Fruit fly (Drosophila melanogaster) whole organism, embryonic: ENCODE data around the gene wls.

Source experiments
- Atf-2 ChIP-seq: fragments of 200-800 bp; sonication (Bioruptor generic); optimal IDR thresholded peaks from 2 replicates; lab custom pipeline; 2016; ENCODE audit warnings: missing biosample characterization, missing genetic modification characterization
- Atf6 ChIP-seq: fragments of 200-800 bp; sonication (Bioruptor generic); IDR thresholded peaks from 2 replicates; pipeline ENCODE4 v1.3.6; 2022; ENCODE audit warnings: missing biosample characterization, missing genetic modification characterization
- CG10147 ChIP-seq: fragments of 200-800 bp; sonication (Bioruptor generic); optimal IDR thresholded peaks from 2 replicates; lab custom pipeline; 2019; ENCODE audit warnings: missing biosample characterization, mild to moderate bottlenecking, missing genetic modification characterization, moderate library complexity
- CG11696 ChIP-seq: fragments of 200-800 bp; sonication (Bioruptor generic); IDR thresholded peaks from 2 replicates; pipeline ENCODE4 v1.3.6; 2022; ENCODE audit warnings: missing biosample characterization, missing genetic modification characterization
- CG12155 ChIP-seq: fragments of 200-800 bp; sonication (Bioruptor generic); optimal IDR thresholded peaks from 3 replicates; lab custom pipeline; 2016; ENCODE audit warnings: missing biosample characterization, missing genetic modification characterization
- CG1233 ChIP-seq: fragments of 200-800 bp; sonication (Bioruptor generic); optimal IDR thresholded peaks from 4 replicates; lab custom pipeline; 2018; ENCODE audit warnings: missing biosample characterization, mild to moderate bottlenecking, missing genetic modification characterization
- CG13624 ChIP-seq: fragments of 200-800 bp; sonication (Bioruptor generic); optimal IDR thresholded peaks from 2 replicates; lab custom pipeline; 2016; ENCODE audit warnings: missing biosample characterization, missing genetic modification characterization
- CG15514 ChIP-seq: fragments of 200-800 bp; sonication (Bioruptor generic); optimal IDR thresholded peaks from 3 replicates; lab custom pipeline; 2017; ENCODE audit warnings: missing biosample characterization, missing genetic modification characterization, mild to moderate bottlenecking, moderate library complexity, missing genetic modification reagents
- CG17359 ChIP-seq: fragments of 200-800 bp; sonication (Bioruptor generic); optimal IDR thresholded peaks from 3 replicates; lab custom pipeline; 2018; ENCODE audit warnings: missing biosample characterization, mild to moderate bottlenecking, missing genetic modification characterization, moderate library complexity
- CG17385 ChIP-seq: fragments of 200-800 bp; sonication (Bioruptor generic); optimal IDR thresholded peaks from 3 replicates; lab custom pipeline; 2018; ENCODE audit warnings: missing biosample characterization, mild to moderate bottlenecking, missing genetic modification characterization
- CG17912 ChIP-seq: fragments of 200-800 bp; sonication (Bioruptor generic); optimal IDR thresholded peaks from 2 replicates; lab custom pipeline; 2018; ENCODE audit warnings: missing biosample characterization, mild to moderate bottlenecking, missing genetic modification characterization
- CG1792 ChIP-seq: fragments of 200-800 bp; sonication (Bioruptor generic); optimal IDR thresholded peaks from 2 replicates; lab custom pipeline; 2016; ENCODE audit warnings: missing biosample characterization, missing genetic modification characterization
- CG2199 ChIP-seq: fragments of 200-800 bp; sonication (Bioruptor generic); IDR thresholded peaks from 3 replicates; pipeline ENCODE4 v1.3.6; 2022; ENCODE audit warnings: missing biosample characterization, missing genetic modification characterization
- CG2678 ChIP-seq: fragments of 200-800 bp; sonication (Bioruptor generic); optimal IDR thresholded peaks from 3 replicates; lab custom pipeline; 2019; ENCODE audit warnings: missing biosample characterization, mild to moderate bottlenecking, missing genetic modification characterization, moderate library complexity
- CG4328 ChIP-seq: fragments of 200-800 bp; sonication (Bioruptor generic); optimal IDR thresholded peaks from 3 replicates; lab custom pipeline; 2017; ENCODE audit warnings: missing biosample characterization, missing genetic modification reagents, missing genetic modification characterization
- CG4617 ChIP-seq: fragments of 200-800 bp; sonication (Bioruptor generic); optimal IDR thresholded peaks from 3 replicates; lab custom pipeline; 2016; ENCODE audit warnings: missing biosample characterization, missing genetic modification characterization, borderline replicate concordance
- CG6683 ChIP-seq: fragments of 200-800 bp; sonication (Bioruptor generic); optimal IDR thresholded peaks from 2 replicates; lab custom pipeline; 2017; ENCODE audit warnings: missing biosample characterization, mild to moderate bottlenecking, missing genetic modification characterization, missing genetic modification reagents
- CG6765 ChIP-seq: fragments of 200-800 bp; sonication (Bioruptor generic); optimal IDR thresholded peaks from 3 replicates; lab custom pipeline; 2017; ENCODE audit warnings: missing biosample characterization, mild to moderate bottlenecking, missing genetic modification characterization
- CG7839 ChIP-seq: fragments of 200-800 bp; sonication (Bioruptor generic); optimal IDR thresholded peaks from 3 replicates; lab custom pipeline; 2018; ENCODE audit warnings: missing biosample characterization, mild to moderate bottlenecking, missing genetic modification characterization, moderate library complexity
- CG7987 ChIP-seq: fragments of 200-800 bp; sonication (Bioruptor generic); optimal IDR thresholded peaks from 2 replicates; lab custom pipeline; 2018; ENCODE audit warnings: missing biosample characterization, mild to moderate bottlenecking, missing genetic modification characterization, moderate library complexity
- CG8478 ChIP-seq: fragments of >200 bp; optimal IDR thresholded peaks from 2 replicates; lab custom pipeline; 2018
- CG8924 ChIP-seq: fragments of 200-800 bp; optimal IDR thresholded peaks from 3 replicates; lab custom pipeline; 2019; ENCODE audit warnings: missing biosample characterization, mild to moderate bottlenecking, missing genetic modification characterization, moderate library complexity
- CG9727 ChIP-seq: fragments of 200-800 bp; sonication (Bioruptor generic); optimal IDR thresholded peaks from 3 replicates; lab custom pipeline; 2017; ENCODE audit warnings: missing biosample characterization, mild to moderate bottlenecking, missing genetic modification characterization
- D19A ChIP-seq: fragments of 200-800 bp; optimal IDR thresholded peaks from 3 replicates; lab custom pipeline; 2019; ENCODE audit warnings: missing biosample characterization, mild to moderate bottlenecking, missing genetic modification characterization, moderate library complexity
- Dbx ChIP-seq: fragments of 200-800 bp; sonication (Bioruptor generic); IDR thresholded peaks from 3 replicates; pipeline ENCODE4 v1.3.6; 2022; ENCODE audit warnings: missing biosample characterization, missing genetic modification characterization
- Deaf1 ChIP-seq: fragments of 200-800 bp; optimal IDR thresholded peaks from 3 replicates; lab custom pipeline; 2019; ENCODE audit warnings: missing biosample characterization, mild to moderate bottlenecking, missing genetic modification characterization, moderate library complexity
- Dp ChIP-seq: fragments of 200-800 bp; sonication (Bioruptor generic); optimal IDR thresholded peaks from 2 replicates; lab custom pipeline; 2018; ENCODE audit warnings: missing biosample characterization, mild to moderate bottlenecking, missing genetic modification characterization, moderate library complexity
- Fer1 ChIP-seq: fragments of 200-800 bp; sonication (Bioruptor generic); optimal IDR thresholded peaks from 2 replicates; lab custom pipeline; 2017; ENCODE audit warnings: missing biosample characterization, mild to moderate bottlenecking, missing genetic modification characterization
- GATAe ChIP-seq: fragments of 200-800 bp; sonication (Bioruptor generic); conservative IDR thresholded peaks from 2 replicates; pipeline ENCODE4 v1.3.6; 2022; ENCODE audit warnings: missing biosample characterization, missing genetic modification characterization
- Nf-YC ChIP-seq: fragments of 200-800 bp; optimal IDR thresholded peaks from 3 replicates; lab custom pipeline; 2019; ENCODE audit warnings: missing biosample characterization, mild to moderate bottlenecking, missing genetic modification characterization, moderate library complexity
- Side ChIP-seq: fragments of 200-800 bp; sonication (Bioruptor generic); optimal IDR thresholded peaks from 2 replicates; lab custom pipeline; 2016; ENCODE audit warnings: missing biosample characterization, missing genetic modification characterization
- Sox102F ChIP-seq: fragments of 200-800 bp; sonication (Bioruptor generic); optimal IDR thresholded peaks from 2 replicates; lab custom pipeline; 2018; ENCODE audit warnings: missing biosample characterization, mild to moderate bottlenecking, missing genetic modification characterization, moderate library complexity
- bowl ChIP-seq: fragments of 200-800 bp; sonication (Bioruptor generic); IDR thresholded peaks from 2 replicates; pipeline ENCODE4 v1.3.6; 2022; ENCODE audit warnings: missing biosample characterization, missing genetic modification characterization
- chinmo ChIP-seq: fragments of 200-800 bp; sonication (Bioruptor generic); IDR thresholded peaks from 4 replicates; pipeline ENCODE4 v1.3.6; 2022; ENCODE audit warnings: missing biosample characterization, missing genetic modification characterization; ENCODE audit not compliant: partially characterized antibody
- danr ChIP-seq: fragments of 200-800 bp; sonication (Bioruptor generic); IDR thresholded peaks from 2 replicates; pipeline ENCODE4 v1.3.6; 2022; ENCODE audit warnings: missing biosample characterization, missing genetic modification characterization
- ewg ChIP-seq: fragments of 200-800 bp; sonication (Bioruptor generic); optimal IDR thresholded peaks from 3 replicates; lab custom pipeline; 2017; ENCODE audit warnings: mild to moderate bottlenecking, missing biosample characterization, missing genetic modification reagents, missing genetic modification characterization
- eyg ChIP-seq: fragments of 200-800 bp; sonication (Bioruptor generic); optimal IDR thresholded peaks from 3 replicates; lab custom pipeline; 2016; ENCODE audit warnings: missing biosample characterization, missing genetic modification characterization
- jumu ChIP-seq: fragments of 200-800 bp; sonication (Bioruptor generic); optimal IDR thresholded peaks from 3 replicates; lab custom pipeline; 2016; ENCODE audit warnings: missing biosample characterization, missing genetic modification characterization
- kah ChIP-seq: fragments of 200-800 bp; sonication (Bioruptor generic); optimal IDR thresholded peaks from 2 replicates; lab custom pipeline; 2018; ENCODE audit warnings: missing biosample characterization, mild to moderate bottlenecking, missing genetic modification characterization
- lab ChIP-seq: fragments of 200-800 bp; sonication (Bioruptor generic); optimal IDR thresholded peaks from 3 replicates; lab custom pipeline; 2017; ENCODE audit warnings: missing biosample characterization, missing genetic modification characterization, mild to moderate bottlenecking, moderate library complexity, missing genetic modification reagents
- org-1 ChIP-seq: fragments of 200-800 bp; sonication (Bioruptor generic); optimal IDR thresholded peaks from 2 replicates; lab custom pipeline; 2017; ENCODE audit warnings: missing biosample characterization, missing genetic modification characterization
- phol ChIP-seq: fragments of 200-800 bp; sonication (Bioruptor generic); optimal IDR thresholded peaks from 3 replicates; lab custom pipeline; 2018; ENCODE audit warnings: missing biosample characterization, mild to moderate bottlenecking, missing genetic modification characterization, moderate library complexity
- psq ChIP-seq: fragments of 200-800 bp; sonication (Bioruptor generic); optimal IDR thresholded peaks from 2 replicates; lab custom pipeline; 2017; ENCODE audit warnings: missing biosample characterization, missing genetic modification characterization
- rib ChIP-seq: fragments of 200-800 bp; sonication (Bioruptor generic); IDR thresholded peaks from 2 replicates; pipeline ENCODE4 v1.3.6; 2022; ENCODE audit warnings: missing biosample characterization, missing genetic modification characterization
- sc ChIP-seq, 3 experiments: fragments of >200 bp in 2 of 3; fragments of 200-800 bp in 1 of 3; sonication (Bioruptor generic) in 1 of 3; optimal IDR thresholded peaks; 2 replicates in 2 of 3; 3 replicates in 1 of 3; lab custom pipeline; 2017; ENCODE audit warnings: mild to moderate bottlenecking in 1 of 3, missing biosample characterization in 1 of 3, missing genetic modification characterization in 1 of 3, missing genetic modification reagents in 1 of 3
- schlank ChIP-seq: fragments of 200-800 bp; sonication (Bioruptor generic); optimal IDR thresholded peaks from 2 replicates; lab custom pipeline; 2018; ENCODE audit warnings: missing biosample characterization, mild to moderate bottlenecking, missing genetic modification characterization
- scrt ChIP-seq: fragments of 200-800 bp; sonication (Bioruptor generic); optimal IDR thresholded peaks from 2 replicates; lab custom pipeline; 2018; ENCODE audit warnings: missing biosample characterization, mild to moderate bottlenecking, missing genetic modification characterization, moderate library complexity
- sd ChIP-seq: fragments of 200-800 bp; sonication (Bioruptor generic); optimal IDR thresholded peaks from 3 replicates; lab custom pipeline; 2018; ENCODE audit warnings: missing biosample characterization, mild to moderate bottlenecking, missing genetic modification characterization, moderate library complexity
- stc ChIP-seq: fragments of 200-800 bp; sonication (Bioruptor generic); IDR thresholded peaks from 2 replicates; pipeline ENCODE4 v1.3.6; 2022; ENCODE audit warnings: missing biosample characterization, missing genetic modification characterization
- twi ChIP-seq: fragments of 200-800 bp; optimal IDR thresholded peaks from 2 replicates; lab custom pipeline; 2019; ENCODE audit warnings: missing biosample characterization, mild to moderate bottlenecking, missing genetic modification characterization, moderate library complexity

The wls gene

DNA sequence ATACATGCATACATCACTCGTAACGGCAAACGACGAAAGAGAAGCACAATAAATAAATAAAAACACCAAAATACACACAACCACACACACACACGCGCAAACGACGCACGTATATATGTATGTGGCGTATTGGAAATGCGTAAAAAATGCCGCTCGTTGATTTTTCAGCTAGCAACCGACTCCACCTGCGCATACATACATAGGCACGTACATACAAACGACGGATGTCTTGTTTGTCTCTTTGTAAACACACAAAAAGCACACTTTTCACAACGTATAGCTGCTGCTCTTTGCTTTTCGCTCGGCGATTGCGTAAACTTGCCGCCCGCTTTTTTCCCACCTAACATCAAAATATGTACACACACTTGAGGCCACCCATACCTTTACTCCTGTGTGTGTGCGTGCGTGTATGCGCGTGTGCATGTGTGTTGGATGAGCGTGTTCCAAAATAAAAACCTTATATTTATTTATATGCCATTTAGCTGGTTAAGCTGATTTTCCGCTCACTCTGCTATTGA lies 49.5 kb downstream of the wls start:
- peak; percentile 22 for TF ChIP-seq CG7987 (GFP tag; lab: Kevin White, UChicago)
- TF ChIP-seq sd (tag; lab: Kevin White, UChicago) = peak; percentile 80
- no peak for TF ChIP-seq CG4617
- TF ChIP-seq Atf-2 (GFP tag; lab: Kevin White, UChicago) = no peak
- TF ChIP-seq chinmo = peak; percentile 33; the same call in 1 of the 4 replicates
- TF ChIP-seq CG17359 = peak; percentile 40
- peak; percentile 59 for TF ChIP-seq schlank (tag; lab: Kevin White, UChicago)
- TF ChIP-seq Side (GFP tag; lab: Kevin White, UChicago) = peak; percentile 29
- peak; percentile 53 for TF ChIP-seq CG2678 (tag; lab: Kevin White, UChicago)
- TF ChIP-seq ewg (GFP tag; lab: Kevin White, UChicago) = peak; percentile 64
- TF ChIP-seq GATAe (GFP tag; lab: Robert Waterston, UW) = no peak
- TF ChIP-seq CG6683 (GFP tag; lab: Kevin White, UChicago) = peak; percentile 64
- TF ChIP-seq rib (GFP tag; lab: Robert Waterston, UW) = peak; percentile 63
- TF ChIP-seq CG6765 (GFP tag; lab: Kevin White, UChicago) = peak; percentile 49
- TF ChIP-seq CG7839 (tag; lab: Kevin White, UChicago) = no peak
- TF ChIP-seq CG4328 (GFP tag; lab: Kevin White, UChicago) = peak; percentile 79
- no peak for TF ChIP-seq CG1792 (GFP tag; lab: Kevin White, UChicago)
- TF ChIP-seq danr (GFP tag; lab: Robert Waterston, UW) = no peak
- no peak for TF ChIP-seq stc (GFP tag; lab: Robert Waterston, UW)
- TF ChIP-seq scrt = peak; percentile 41
- TF ChIP-seq Deaf1 (tag; lab: Kevin White, UChicago) = peak; percentile 58
- TF ChIP-seq Dp (GFP tag; lab: Kevin White, UChicago) = no peak
- TF ChIP-seq CG8478 (lab: Kevin White, UChicago) = peak; percentile 88
- TF ChIP-seq jumu (GFP tag; lab: Kevin White, UChicago) = peak; percentile 14
- peak; percentile 66 for TF ChIP-seq org-1
- TF ChIP-seq CG17912 (GFP tag; lab: Kevin White, UChicago) = peak; percentile 5
- peak; percentile 10 for TF ChIP-seq psq
- peak; percentile 19 for TF ChIP-seq twi (tag; lab: Kevin White, UChicago)
- peak; percentile 56 for TF ChIP-seq CG10147 (GFP tag; lab: Kevin White, UChicago)
- TF ChIP-seq kah (GFP tag; lab: Kevin White, UChicago) = peak; percentile 60
- TF ChIP-seq CG15514 (GFP tag; lab: Kevin White, UChicago) = peak; percentile 20
- no peak for TF ChIP-seq D19A (tag; lab: Kevin White, UChicago)
- no peak for TF ChIP-seq CG17385 (GFP tag; lab: Kevin White, UChicago)
- TF ChIP-seq eyg (GFP tag; lab: Kevin White, UChicago) = no peak
- peak; percentile 12 for TF ChIP-seq CG9727 (GFP tag; lab: Kevin White, UChicago)
- TF ChIP-seq CG13624 (GFP tag; lab: Kevin White, UChicago) = peak; percentile 36
- no peak for TF ChIP-seq bowl (GFP tag; lab: Robert Waterston, UW)
- TF ChIP-seq Dbx (GFP tag; lab: Robert Waterston, UW) = 0 out of 3 replicates have a peak, but pooled peaks have one; percentile 17
- peak; percentile 80 for TF ChIP-seq Fer1 (GFP tag; lab: Kevin White, UChicago)
- TF ChIP-seq phol (tag; lab: Kevin White, UChicago) = no peak
- TF ChIP-seq CG8924 (tag; lab: Kevin White, UChicago) = peak; percentile 46
- no peak for TF ChIP-seq Nf-YC (tag; lab: Kevin White, UChicago)
- TF ChIP-seq CG12155 (GFP tag; lab: Kevin White, UChicago) = peak; percentile 46
- TF ChIP-seq lab (GFP tag; lab: Kevin White, UChicago) = peak; percentile 83
- TF ChIP-seq sc (optimal IDR thresholded peaks at IDR 0.05; lab: Kevin White, UChicago) = no peak
- peak; percentile 42 for TF ChIP-seq sc (GFP tag; optimal IDR thresholded peaks at IDR 0.05; lab: Kevin White, UChicago)
- no peak for TF ChIP-seq CG2199 (GFP tag; lab: Robert Waterston, UW)
- TF ChIP-seq CG11696 = no peak
- peak; percentile 57 for TF ChIP-seq CG1233
- TF ChIP-seq Atf6 (GFP tag; lab: Robert Waterston, UW) = peak; percentile 59; the same call in 1 of the 2 replicates
- TF ChIP-seq Sox102F (GFP tag; lab: Kevin White, UChicago) = no peak
